Worm (Caenorhabditis elegans): ENCODE data around the gene F56A11.6.

The F56A11.6 gene

ce11 chrIV:592382-592781 is 10.4 kb upstream of the F56A11.6 start, which contains the start of gene C18H7.6:
TSS of gene C18H7.6 (minus strand) at chrIV:592485.
- TF ChIP-seq fkh-8 (tag; optimal IDR thresholded peaks at IDR 0.05) (peak; percentile 2), mef-2 (tag; optimal IDR thresholded peaks at IDR 0.05) (no peak), hlh-4 (tag; optimal IDR thresholded peaks at IDR 0.05) (peak; percentile 97), hlh-17 (GFP tag; optimal IDR thresholded peaks at IDR 0.05; ENCODE audit: borderline replicate concordance) (no peak), dsc-1 (tag; optimal IDR thresholded peaks at IDR 0.05) (no peak)

ce11 chrIV:587729-588128 is 5.7 kb upstream of the F56A11.6 start, which contains the start of gene C18H7.12:
TSS of gene C18H7.12 (minus strand) at chrIV:587829.
- TF ChIP-seq ceh-88 (GFP tag; IDR thresholded peaks at IDR 0.05) (no peak), skn-1 (tag; optimal IDR thresholded peaks at IDR 0.05) (no peak), unc-130 (tag; optimal IDR thresholded peaks at IDR 0.05) (no peak), unc-62 (GFP tag; optimal IDR thresholded peaks at IDR 0.05) (no peak), nhr-71 (tag; optimal IDR thresholded peaks at IDR 0.05) (no peak), fos-1 (tag; optimal IDR thresholded peaks at IDR 0.05) (no peak), ceh-8 (GFP tag; optimal IDR thresholded peaks at IDR 0.05) (no peak), sox-4 (tag; optimal IDR thresholded peaks at IDR 0.05) (no peak), zag-1 (tag; optimal IDR thresholded peaks at IDR 0.05) (no peak), fkh-4 (tag; optimal IDR thresholded peaks at IDR 0.05; ENCODE audit: borderline replicate concordance) (no peak), tlp-1 (tag; optimal IDR thresholded peaks at IDR 0.05) (no peak), unc-98 (GFP tag; IDR thresholded peaks at IDR 0.05) (no peak), egl-13 (tag; optimal IDR thresholded peaks at IDR 0.05) (no peak), efl-3 (GFP tag; optimal IDR thresholded peaks at IDR 0.05) (no peak)

DNA sequence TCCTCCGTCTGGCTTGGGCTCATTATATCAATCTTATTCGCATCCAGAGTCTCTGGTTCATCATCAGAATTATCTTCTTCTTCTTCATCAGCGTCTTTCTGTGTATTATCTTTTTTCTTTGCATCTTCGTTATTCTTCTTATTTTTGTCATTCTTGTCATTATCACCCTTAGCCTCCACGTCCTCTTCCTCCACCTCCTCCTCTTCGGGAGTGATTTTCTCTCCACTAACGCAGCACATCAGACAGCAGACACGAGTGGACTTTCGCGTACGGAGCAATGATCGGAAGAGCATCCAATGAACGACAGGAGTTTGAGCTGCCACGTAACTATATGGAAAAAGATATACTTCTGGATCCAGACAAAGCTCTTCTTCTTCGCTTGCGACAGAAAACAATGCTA is 2.0 kb upstream of the F56A11.6 start:
- no peak for TF ChIP-seq ceh-88 (GFP tag; IDR thresholded peaks at IDR 0.05)
- no peak for TF ChIP-seq mdl-1 (tag; optimal IDR thresholded peaks at IDR 0.05)
- no peak for TF ChIP-seq efl-1 (optimal IDR thresholded peaks at IDR 0.05)
- TF ChIP-seq efl-1 (GFP tag; optimal IDR thresholded peaks at IDR 0.05 in 1 of 2): peak in 1 of 2 experiments; percentile 56

DNA sequence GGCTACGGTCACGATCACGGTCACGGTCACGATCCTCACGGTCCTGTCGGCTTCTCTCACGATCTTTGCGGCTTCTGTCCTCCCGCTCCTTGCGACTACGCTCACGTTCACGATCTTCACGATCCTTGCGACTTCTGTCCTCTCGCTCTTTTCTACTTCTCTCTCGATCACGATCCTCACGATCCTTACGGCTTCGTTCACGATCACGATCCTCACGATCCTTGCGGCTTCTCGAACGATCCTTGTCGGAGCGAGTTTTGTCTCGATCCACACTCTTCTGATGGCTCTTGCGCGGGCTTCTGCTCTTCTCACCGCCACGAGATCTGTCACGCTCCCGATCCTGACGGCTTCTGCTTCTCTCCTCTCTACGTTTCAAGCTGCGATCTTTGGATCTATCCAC is 1.5 kb downstream of the F56A11.6 start:
- no peak for TF ChIP-seq irx-1 (tag; optimal IDR thresholded peaks at IDR 0.05)
- TF ChIP-seq vab-15 (tag; optimal IDR thresholded peaks at IDR 0.05): no peak
- no peak for TF ChIP-seq lin-13 (GFP tag; optimal IDR thresholded peaks at IDR 0.05)
- TF ChIP-seq ceh-8 (GFP tag; optimal IDR thresholded peaks at IDR 0.05): no peak
- TF ChIP-seq tlp-1 (tag; optimal IDR thresholded peaks at IDR 0.05): no peak
- no peak for TF ChIP-seq nhr-237 (tag; optimal IDR thresholded peaks at IDR 0.05)
- TF ChIP-seq F16B12.6 (tag; optimal IDR thresholded peaks at IDR 0.05): no peak
- TF ChIP-seq snu-23 (GFP tag; optimal IDR thresholded peaks at IDR 0.05): no peak
- TF ChIP-seq nhr-71 (tag; optimal IDR thresholded peaks at IDR 0.05): no peak
- TF ChIP-seq nhr-77 (tag; optimal IDR thresholded peaks at IDR 0.05): no peak
- no peak for TF ChIP-seq tbx-2 (tag; optimal IDR thresholded peaks at IDR 0.05)

- TF ChIP-seq F16B12.6 (tag; optimal IDR thresholded peaks at IDR 0.05) (peak; percentile 85), nhr-90 (tag; optimal IDR thresholded peaks at IDR 0.05; ENCODE audit: poor library complexity) (no peak), nhr-11 (tag; optimal IDR thresholded peaks at IDR 0.05) (no peak), nhr-76 (tag; optimal IDR thresholded peaks at IDR 0.05) (no peak), mep-1 (tag; optimal IDR thresholded peaks at IDR 0.05) (peak; percentile 34), ces-1 (GFP tag; optimal IDR thresholded peaks at IDR 0.05) (no peak), ama-1 (optimal IDR thresholded peaks at IDR 0.05) (no peak), lin-35 (GFP tag; optimal IDR thresholded peaks at IDR 0.05) (peak; percentile 51 to 59), efl-1 (optimal IDR thresholded peaks at IDR 0.05) (peak; percentile 33 to 37), efl-1 (GFP tag; optimal IDR thresholded peaks at IDR 0.05 in 1 of 2) (peak; percentile 42 to 87), rnt-1 (tag; optimal IDR thresholded peaks at IDR 0.05) (peak; percentile 22), ceh-82 (tag; optimal IDR thresholded peaks at IDR 0.05) (peak in 1 of 3 experiments; percentile 24), dpl-1 (GFP tag; optimal IDR thresholded peaks at IDR 0.05) (peak in 2 of 3 experiments; percentile 17 to 47)
These were observed 9.5 kb downstream of the F56A11.6 start, which contains the start of gene gex-2 for ce11 chrIV:572487-572886. TSS of gene gex-2 (plus strand) at chrIV:572769.
